Worm (Caenorhabditis elegans): Measurements from ENCODE around the gene C13A2.7.

C13A2.7 gene

ce11 chrV:7266021-7266420, at the start of gene C13A2.7:
Gene C13A2.7, plus strand, starts transcription at chrV:7266321.
- TF ChIP-seq ref-1 (GFP tag; conservative IDR thresholded peaks at IDR 0.05) (no peak), ztf-23 (GFP tag; IDR thresholded peaks at IDR 0.05) (no peak), ztf-29 (GFP tag; IDR thresholded peaks at IDR 0.05) (no peak), klf-2 (GFP tag; conservative IDR thresholded peaks at IDR 0.05) (no peak), flt-1 (GFP tag; IDR thresholded peaks at IDR 0.05) (no peak), cog-1 (tag; optimal IDR thresholded peaks at IDR 0.05) (no peak), tab-1 (GFP tag; IDR thresholded peaks at IDR 0.05) (no peak), med-1 (GFP tag; optimal IDR thresholded peaks at IDR 0.05; ENCODE audit: insufficient read depth) (no peak), T22C8.4 (GFP tag; IDR thresholded peaks at IDR 0.05) (no peak)

- TF ChIP-seq flt-1 (GFP tag; IDR thresholded peaks at IDR 0.05) (no peak), tab-1 (GFP tag; IDR thresholded peaks at IDR 0.05) (no peak), klf-2 (GFP tag; conservative IDR thresholded peaks at IDR 0.05) (no peak), T22C8.4 (GFP tag; IDR thresholded peaks at IDR 0.05) (no peak), ztf-29 (GFP tag; IDR thresholded peaks at IDR 0.05) (no peak), cog-1 (tag; optimal IDR thresholded peaks at IDR 0.05) (no peak), med-1 (GFP tag; optimal IDR thresholded peaks at IDR 0.05; ENCODE audit: insufficient read depth) (no peak), ztf-23 (GFP tag; IDR thresholded peaks at IDR 0.05) (no peak), ref-1 (GFP tag; conservative IDR thresholded peaks at IDR 0.05) (no peak)
Measured at ce11 chrV:7218988-7219387, 47.1 kb upstream of the C13A2.7 start, which contains the start of gene C13F10.5. Gene C13F10.5, minus strand, starts transcription at chrV:7219088.

DNA sequence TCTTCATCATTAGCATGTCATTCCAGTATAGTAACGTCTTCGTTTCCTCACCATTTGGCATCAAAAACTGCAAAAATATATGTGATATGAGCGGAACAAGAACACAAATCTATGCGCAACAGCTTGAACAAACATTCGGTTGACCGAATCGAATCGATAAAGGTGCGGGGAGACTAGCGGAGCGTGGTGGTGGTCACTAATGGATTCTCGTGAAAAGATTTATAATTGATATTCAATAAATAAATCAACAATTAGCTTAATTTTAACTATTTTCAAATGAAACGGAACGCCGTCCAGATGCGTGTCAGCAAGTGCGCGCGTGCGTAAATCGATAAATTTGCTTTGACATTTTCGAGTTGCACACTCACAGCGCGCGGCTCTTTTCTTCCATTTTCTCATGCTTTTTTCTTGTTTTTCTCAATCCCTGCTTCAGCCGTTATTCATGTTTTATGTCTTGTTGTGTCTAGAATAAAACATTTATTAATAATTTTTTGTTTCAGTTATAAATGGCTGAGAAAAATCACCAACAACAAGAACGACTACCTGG, 45.1 kb upstream of the C13A2.7 start, which contains the start of the genes C13F10.8, C13F10.6 and kxd-1:
Gene C13F10.8, minus strand, starts transcription at position 51 of the 547 bp plus-strand sequence.
Gene C13F10.6, minus strand, starts transcription at position 67 of the 547 bp plus-strand sequence.
Gene kxd-1, plus strand, starts transcription at position 497 of the 547 bp plus-strand sequence.
- TF ChIP-seq ref-1 (GFP tag; conservative IDR thresholded peaks at IDR 0.05) = no peak
- TF ChIP-seq ztf-29 (GFP tag; IDR thresholded peaks at IDR 0.05) = no peak

DNA sequence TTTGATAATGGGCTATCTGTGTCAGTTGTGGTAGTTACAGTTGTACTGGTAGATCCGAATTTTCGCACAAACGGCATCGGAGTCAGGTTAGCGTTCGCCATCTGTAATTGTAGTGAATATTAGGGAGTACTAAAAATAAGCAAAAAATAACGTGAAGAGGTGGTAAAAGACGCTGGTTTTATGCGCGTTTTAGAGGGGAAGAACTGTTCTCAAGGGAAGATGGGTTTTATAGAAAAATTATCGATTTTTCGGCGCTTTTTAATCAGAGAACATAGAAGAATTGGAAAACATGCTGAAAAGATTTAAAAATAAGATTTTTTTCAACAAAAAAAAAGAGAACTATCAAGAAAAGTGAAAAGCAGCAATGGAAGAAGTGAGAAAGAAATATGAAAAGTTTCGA, 43.0 kb upstream of the C13A2.7 start, which contains the start of gene C13F10.7:
Gene C13F10.7, minus strand, starts transcription at position 101 of the 400 bp plus-strand sequence.
- TF ChIP-seq ztf-29 (GFP tag; IDR thresholded peaks at IDR 0.05) (no peak), tab-1 (GFP tag; IDR thresholded peaks at IDR 0.05) (no peak), med-1 (GFP tag; optimal IDR thresholded peaks at IDR 0.05; ENCODE audit: insufficient read depth) (no peak), klf-2 (GFP tag; conservative IDR thresholded peaks at IDR 0.05) (no peak), T22C8.4 (GFP tag; IDR thresholded peaks at IDR 0.05) (no peak), flt-1 (GFP tag; IDR thresholded peaks at IDR 0.05) (no peak), cog-1 (tag; optimal IDR thresholded peaks at IDR 0.05) (no peak), ztf-23 (GFP tag; IDR thresholded peaks at IDR 0.05) (no peak), ref-1 (GFP tag; conservative IDR thresholded peaks at IDR 0.05) (no peak)

DNA sequence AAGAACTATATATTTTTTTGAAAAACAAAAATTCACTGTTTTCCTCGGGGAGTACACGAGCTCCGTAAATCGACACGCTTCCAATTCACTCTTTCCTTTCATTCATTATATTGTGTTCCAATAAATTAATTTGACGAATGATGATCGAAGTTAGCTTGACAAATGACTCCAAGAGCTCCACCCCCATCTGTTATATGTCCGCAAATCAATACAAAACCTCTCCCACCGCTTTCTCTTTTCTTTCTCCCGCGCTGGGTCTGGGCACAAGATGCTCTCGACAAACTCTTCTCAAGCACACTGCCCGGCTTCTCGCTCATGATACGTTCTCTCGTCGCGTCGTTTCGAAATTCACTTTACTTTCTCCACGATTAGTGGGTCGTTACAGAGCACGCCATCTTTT, 42.2 kb upstream of the C13A2.7 start, which contains the start of gene C13F10.1:
Gene C13F10.1, plus strand, starts transcription at position 138 of the 400 bp plus-strand sequence.
- TF ChIP-seq klf-2 (GFP tag; conservative IDR thresholded peaks at IDR 0.05) = no peak
- no peak for TF ChIP-seq flt-1 (GFP tag; IDR thresholded peaks at IDR 0.05)
- TF ChIP-seq T22C8.4 (GFP tag; IDR thresholded peaks at IDR 0.05) = no peak

DNA sequence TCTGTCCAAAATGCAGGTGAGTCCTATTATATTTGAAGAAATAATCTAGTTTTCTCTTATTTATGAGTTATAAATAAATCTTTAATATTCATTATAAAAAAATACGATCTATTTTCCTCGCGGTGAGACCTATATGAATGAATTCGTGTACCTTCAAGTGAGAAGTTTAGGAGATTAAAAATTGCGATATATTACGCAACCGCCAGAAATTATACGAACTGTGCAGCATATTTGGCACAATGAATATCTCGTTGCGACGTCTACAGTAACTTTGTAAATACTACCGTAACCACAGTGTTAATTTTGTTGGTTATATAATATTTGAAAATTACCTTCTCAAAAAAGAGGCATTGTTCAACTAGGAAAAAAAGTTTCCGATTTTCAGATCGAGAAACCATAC, 41.8 kb upstream of the C13A2.7 start:
- TF ChIP-seq T22C8.4 (GFP tag; IDR thresholded peaks at IDR 0.05) (no peak), klf-2 (GFP tag; conservative IDR thresholded peaks at IDR 0.05) (no peak), ztf-29 (GFP tag; IDR thresholded peaks at IDR 0.05) (no peak), flt-1 (GFP tag; IDR thresholded peaks at IDR 0.05) (no peak), med-1 (GFP tag; optimal IDR thresholded peaks at IDR 0.05; ENCODE audit: insufficient read depth) (no peak), ztf-23 (GFP tag; IDR thresholded peaks at IDR 0.05) (no peak), cog-1 (tag; optimal IDR thresholded peaks at IDR 0.05) (no peak), ref-1 (GFP tag; conservative IDR thresholded peaks at IDR 0.05) (no peak), tab-1 (GFP tag; IDR thresholded peaks at IDR 0.05) (no peak)

- TF ChIP-seq T22C8.4 (GFP tag; IDR thresholded peaks at IDR 0.05) = no peak
- TF ChIP-seq klf-2 (GFP tag; conservative IDR thresholded peaks at IDR 0.05) = no peak
- no peak for TF ChIP-seq ztf-23 (GFP tag; IDR thresholded peaks at IDR 0.05)
- TF ChIP-seq tab-1 (GFP tag; IDR thresholded peaks at IDR 0.05) = no peak
- TF ChIP-seq cog-1 (tag; optimal IDR thresholded peaks at IDR 0.05) = no peak
- no peak for TF ChIP-seq ztf-29 (GFP tag; IDR thresholded peaks at IDR 0.05)
- TF ChIP-seq flt-1 (GFP tag; IDR thresholded peaks at IDR 0.05) = no peak
- TF ChIP-seq med-1 (GFP tag; optimal IDR thresholded peaks at IDR 0.05; ENCODE audit: insufficient read depth) = no peak
- TF ChIP-seq ref-1 (GFP tag; conservative IDR thresholded peaks at IDR 0.05) = no peak
Measured at ce11 chrV:7224947-7225346, 41.2 kb upstream of the C13A2.7 start, which contains the start of gene fkb-3. Gene fkb-3, plus strand, starts transcription at chrV:7225223.

DNA sequence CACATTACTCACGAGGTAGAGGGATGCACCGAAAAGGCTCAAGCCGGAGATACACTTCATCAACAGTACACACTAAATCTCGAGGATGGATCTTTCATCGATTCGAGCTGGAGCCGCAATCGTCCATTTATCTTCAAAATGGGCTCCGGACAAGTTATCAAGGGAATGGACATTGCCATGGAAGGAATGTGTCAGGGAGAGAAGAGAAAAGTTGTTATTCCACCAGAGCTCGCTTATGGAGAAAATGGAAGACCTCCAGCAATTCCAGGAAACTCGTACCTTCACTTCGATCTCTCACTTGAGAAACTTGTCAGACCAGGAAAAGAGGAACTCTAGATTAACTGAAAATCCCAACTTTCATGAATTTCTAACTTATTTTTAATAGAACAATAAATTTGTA, 40.2 kb upstream of the C13A2.7 start:
- TF ChIP-seq flt-1 (GFP tag; IDR thresholded peaks at IDR 0.05) = no peak
- TF ChIP-seq ref-1 (GFP tag; conservative IDR thresholded peaks at IDR 0.05) = no peak
- TF ChIP-seq T22C8.4 (GFP tag; IDR thresholded peaks at IDR 0.05) = no peak
- no peak for TF ChIP-seq med-1 (GFP tag; optimal IDR thresholded peaks at IDR 0.05; ENCODE audit: insufficient read depth)
- TF ChIP-seq ztf-29 (GFP tag; IDR thresholded peaks at IDR 0.05) = no peak
- no peak for TF ChIP-seq cog-1 (tag; optimal IDR thresholded peaks at IDR 0.05)
- no peak for TF ChIP-seq klf-2 (GFP tag; conservative IDR thresholded peaks at IDR 0.05)
- TF ChIP-seq ztf-23 (GFP tag; IDR thresholded peaks at IDR 0.05) = no peak
- TF ChIP-seq tab-1 (GFP tag; IDR thresholded peaks at IDR 0.05) = no peak

ce11 chrV:7230847-7231246, 35.3 kb upstream of the C13A2.7 start, which contains the start of the genes gei-6 and krr-1:
Gene gei-6, minus strand, starts transcription at chrV:7230848.
Gene krr-1, plus strand, starts transcription at chrV:7231190.
- TF ChIP-seq ztf-29 (GFP tag; IDR thresholded peaks at IDR 0.05) (peak; percentile 78), ztf-23 (GFP tag; IDR thresholded peaks at IDR 0.05) (peak; percentile 94), flt-1 (GFP tag; IDR thresholded peaks at IDR 0.05) (peak; percentile 94), klf-2 (GFP tag; conservative IDR thresholded peaks at IDR 0.05) (peak; percentile 82), ref-1 (GFP tag; conservative IDR thresholded peaks at IDR 0.05) (peak; percentile 60; the same call in 1 of the 2 replicates), T22C8.4 (GFP tag; IDR thresholded peaks at IDR 0.05) (peak; percentile 72), cog-1 (tag; optimal IDR thresholded peaks at IDR 0.05) (no peak), tab-1 (GFP tag; IDR thresholded peaks at IDR 0.05) (peak; percentile 90), med-1 (GFP tag; optimal IDR thresholded peaks at IDR 0.05; ENCODE audit: insufficient read depth) (peak; percentile 95)
